Worm (Caenorhabditis elegans) whole organism, late embryonic: Measurements from ENCODE around the gene ZK813.6.

ENCODE experiments used
- C08G9.2 ChIP-seq: sonication (generic microtip); optimal IDR thresholded peaks from 2 replicates; lab custom pipeline; 2016; ENCODE audit warnings: mild to moderate bottlenecking, missing genetic modification characterization, moderate library complexity, missing compliant biosample characterization
- ama-1 ChIP-seq: fragments of 150-350 bp; optimal IDR thresholded peaks from 2 replicates; lab custom pipeline; 2014
- ceh-2 ChIP-seq: sonication (generic microtip); optimal IDR thresholded peaks from 2 replicates; lab custom pipeline; 2016; ENCODE audit warnings: missing genotype, missing genetic modification characterization, missing compliant biosample characterization
- ceh-34 ChIP-seq: sonication (generic microtip); optimal IDR thresholded peaks from 2 replicates; lab custom pipeline; 2016; ENCODE audit warnings: mild to moderate bottlenecking, missing genetic modification characterization, missing compliant biosample characterization
- dmd-4 ChIP-seq: sonication (generic microtip); optimal IDR thresholded peaks from 2 replicates; lab custom pipeline; 2016; ENCODE audit warnings: borderline replicate concordance, missing genetic modification characterization, missing compliant biosample characterization
- nhr-11 ChIP-seq: fragments of 150-350 bp; optimal IDR thresholded peaks from 2 replicates; lab custom pipeline; 2014; ENCODE audit warnings: missing biosample characterization, missing genetic modification characterization
- pha-2 ChIP-seq: sonication (generic microtip); optimal IDR thresholded peaks from 2 replicates; lab custom pipeline; 2017; ENCODE audit warnings: mild to moderate bottlenecking, missing genetic modification characterization, missing compliant biosample characterization
- pha-4 ChIP-seq: fragments of 150-350 bp; optimal IDR thresholded peaks from 2 replicates; lab custom pipeline; 2018; ENCODE audit warnings: missing biosample characterization, missing genetic modification reagents, missing genetic modification characterization

DNA sequence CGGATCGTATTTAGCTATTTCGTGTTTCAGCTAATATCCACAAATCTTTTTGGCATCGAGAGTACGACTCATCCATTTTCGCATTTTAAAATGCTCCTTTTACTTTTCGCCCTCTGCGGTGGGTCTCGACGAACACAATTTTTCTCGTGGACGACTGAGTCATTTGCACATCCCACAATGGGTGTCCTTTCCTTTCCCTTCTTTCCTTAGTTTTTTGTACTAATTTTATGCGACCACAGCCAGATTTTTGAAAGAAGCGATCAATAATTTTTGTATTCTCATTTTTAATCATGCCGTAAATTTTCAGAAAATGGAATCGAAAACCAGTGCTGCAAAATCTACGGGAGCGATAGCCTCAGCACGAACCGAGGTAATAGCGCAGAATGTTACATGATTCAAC lies 22.9 kb upstream of the ZK813.6 start, which contains the start of gene C04F6.9:
- no peak for TF ChIP-seq ceh-34 (tag; lab: Kevin White, UChicago)
- no peak for TF ChIP-seq nhr-11
- no peak for TF ChIP-seq dmd-4 (tag; lab: Kevin White, UChicago)
- TF ChIP-seq pha-2 (tag; lab: Kevin White, UChicago), result no peak
- no peak for TF ChIP-seq C08G9.2 (tag; lab: Kevin White, UChicago)
- TF ChIP-seq pha-4 (tag; lab: Kevin White, UChicago), result no peak
- TF ChIP-seq ceh-2 (tag; lab: Kevin White, UChicago), result no peak
- no peak for TF ChIP-seq ama-1 (lab: Kevin White, UChicago)
